Fruit fly (Drosophila melanogaster) whole organism, embryonic: ENCODE data around the gene CG12016.

ENCODE experiments used
- B-H2 ChIP-seq: fragments of 200-800 bp; sonication (Bioruptor generic); optimal IDR thresholded peaks from 2 replicates; lab custom pipeline; 2018; ENCODE audit warnings: missing biosample characterization, mild to moderate bottlenecking, missing genetic modification characterization
- CG13296 ChIP-seq: fragments of 200-800 bp; sonication (Bioruptor generic); optimal IDR thresholded peaks from 3 replicates; lab custom pipeline; 2018; ENCODE audit warnings: missing biosample characterization, mild to moderate bottlenecking, missing genetic modification characterization
- CG16813 ChIP-seq: fragments of 200-800 bp; sonication (Bioruptor generic); IDR thresholded peaks from 3 replicates; pipeline ENCODE4 v1.3.6; 2022; ENCODE audit warnings: missing biosample characterization, missing genetic modification characterization; ENCODE audit not compliant: partially characterized antibody
- CG17328 ChIP-seq: fragments of 200-800 bp; sonication (Bioruptor generic); IDR thresholded peaks from 2 replicates; pipeline ENCODE4 v1.3.6; 2022; ENCODE audit warnings: missing biosample characterization, missing genetic modification characterization
- CG17359 ChIP-seq: fragments of 200-800 bp; sonication (Bioruptor generic); optimal IDR thresholded peaks from 3 replicates; lab custom pipeline; 2018; ENCODE audit warnings: missing biosample characterization, mild to moderate bottlenecking, missing genetic modification characterization, moderate library complexity
- CG2202 ChIP-seq: fragments of 200-800 bp; sonication (Bioruptor generic); optimal IDR thresholded peaks from 2 replicates; lab custom pipeline; 2018; ENCODE audit warnings: missing biosample characterization, mild to moderate bottlenecking, missing genetic modification characterization
- CG3065 ChIP-seq: fragments of 200-800 bp; sonication (Bioruptor generic); optimal IDR thresholded peaks from 2 replicates; lab custom pipeline; 2016; ENCODE audit warnings: missing biosample characterization, missing genetic modification characterization
- CG33213 ChIP-seq: fragments of 200-800 bp; sonication (Bioruptor generic); optimal IDR thresholded peaks from 3 replicates; lab custom pipeline; 2016; ENCODE audit warnings: missing biosample characterization, missing genetic modification characterization
- CG3407 ChIP-seq: fragments of 200-800 bp; sonication (Bioruptor generic); optimal IDR thresholded peaks from 2 replicates; lab custom pipeline; 2018; ENCODE audit warnings: missing biosample characterization, mild to moderate bottlenecking, missing genetic modification characterization
- CG42726 ChIP-seq: fragments of 200-800 bp; sonication (Bioruptor generic); IDR thresholded peaks from 2 replicates; pipeline ENCODE4 v1.3.6; 2022; ENCODE audit warnings: missing biosample characterization, missing genetic modification characterization; ENCODE audit not compliant: partially characterized antibody
- CG4854 ChIP-seq: fragments of 200-800 bp; sonication (Bioruptor generic); optimal IDR thresholded peaks from 2 replicates; lab custom pipeline; 2016; ENCODE audit warnings: missing biosample characterization, missing genetic modification characterization, inconsistent platforms
- CG6765 ChIP-seq: fragments of 200-800 bp; sonication (Bioruptor generic); optimal IDR thresholded peaks from 3 replicates; lab custom pipeline; 2017; ENCODE audit warnings: missing biosample characterization, mild to moderate bottlenecking, missing genetic modification characterization
- CG6791 ChIP-seq: fragments of 200-800 bp; sonication (Bioruptor generic); IDR thresholded peaks from 3 replicates; pipeline ENCODE4 v1.3.6; 2022; ENCODE audit warnings: missing biosample characterization, missing genetic modification characterization; ENCODE audit not compliant: partially characterized antibody
- CG8089 ChIP-seq: fragments of 200-800 bp; sonication (Bioruptor generic); optimal IDR thresholded peaks from 3 replicates; lab custom pipeline; 2016; ENCODE audit warnings: missing biosample characterization, missing genetic modification characterization
- CG8924 ChIP-seq: fragments of 200-800 bp; optimal IDR thresholded peaks from 3 replicates; lab custom pipeline; 2019; ENCODE audit warnings: missing biosample characterization, mild to moderate bottlenecking, missing genetic modification characterization, moderate library complexity
- CkIIα-i1 ChIP-seq: fragments of 200-800 bp; sonication (Bioruptor generic); IDR thresholded peaks from 2 replicates; pipeline ENCODE4 v1.3.6; 2022; ENCODE audit warnings: missing biosample characterization, missing genetic modification characterization
- Dip2 ChIP-seq: fragments of 200-800 bp; sonication (Bioruptor generic); IDR thresholded peaks from 2 replicates; pipeline ENCODE4 v1.3.6; 2022; ENCODE audit warnings: missing biosample characterization, missing genetic modification characterization
- Doc2 ChIP-seq: fragments of 200-800 bp; sonication (Bioruptor generic); IDR thresholded peaks from 2 replicates; pipeline ENCODE4 v1.3.6; 2022; ENCODE audit warnings: missing biosample characterization, missing genetic modification characterization
- Fer2 ChIP-seq: fragments of 200-800 bp; sonication (Bioruptor generic); optimal IDR thresholded peaks from 2 replicates; lab custom pipeline; 2018; ENCODE audit warnings: missing biosample characterization, mild to moderate bottlenecking, missing genetic modification characterization, moderate library complexity
- HLHmδ ChIP-seq: fragments of 200-800 bp; sonication (Bioruptor generic); optimal IDR thresholded peaks from 2 replicates; lab custom pipeline; 2018; ENCODE audit warnings: missing biosample characterization, mild to moderate bottlenecking, missing genetic modification characterization, moderate library complexity
- Hr39 ChIP-seq: fragments of >200 bp; optimal IDR thresholded peaks from 2 replicates; lab custom pipeline; 2017
- Lpt ChIP-seq: fragments of >200 bp; optimal IDR thresholded peaks from 2 replicates; lab custom pipeline; 2018; ENCODE audit warnings: missing biosample characterization, missing genetic modification characterization
- MBD-R2 ChIP-seq: fragments of 200-800 bp; sonication (Bioruptor generic); IDR thresholded peaks from 2 replicates; pipeline ENCODE4 v1.3.6; 2022; ENCODE audit warnings: missing biosample characterization, missing genetic modification characterization
- Max ChIP-seq: fragments of 200-800 bp; sonication (Bioruptor generic); optimal IDR thresholded peaks from 2 replicates; lab custom pipeline; 2016; ENCODE audit warnings: missing biosample characterization, mild to moderate bottlenecking, missing genetic modification characterization
- NC2β ChIP-seq: fragments of 200-800 bp; sonication (Bioruptor generic); optimal IDR thresholded peaks from 2 replicates; lab custom pipeline; 2016; ENCODE audit warnings: missing biosample characterization, missing genetic modification characterization
- PHDP ChIP-seq: fragments of 200-800 bp; sonication (Bioruptor generic); optimal IDR thresholded peaks from 3 replicates; lab custom pipeline; 2018; ENCODE audit warnings: missing biosample characterization, mild to moderate bottlenecking, missing genetic modification characterization, moderate library complexity
- Sox102F ChIP-seq: fragments of 200-800 bp; sonication (Bioruptor generic); optimal IDR thresholded peaks from 2 replicates; lab custom pipeline; 2018; ENCODE audit warnings: missing biosample characterization, mild to moderate bottlenecking, missing genetic modification characterization, moderate library complexity
- Vsx1 ChIP-seq: fragments of 200-800 bp; sonication (Bioruptor generic); optimal IDR thresholded peaks from 2 replicates; lab custom pipeline; 2017; ENCODE audit warnings: missing biosample characterization, mild to moderate bottlenecking, missing genetic modification characterization, missing genetic modification reagents
- bowl ChIP-seq: fragments of 200-800 bp; sonication (Bioruptor generic); IDR thresholded peaks from 2 replicates; pipeline ENCODE4 v1.3.6; 2022; ENCODE audit warnings: missing biosample characterization, missing genetic modification characterization
- ci ChIP-seq: fragments of 200-800 bp; sonication (Bioruptor generic); IDR thresholded peaks from 3 replicates; pipeline ENCODE4 v1.3.6; 2022; ENCODE audit warnings: missing biosample characterization, missing genetic modification characterization
- disco-r ChIP-seq: fragments of 200-800 bp; sonication (Bioruptor generic); optimal IDR thresholded peaks from 2 replicates; lab custom pipeline; 2016; ENCODE audit warnings: missing biosample characterization, missing genetic modification characterization
- dmrt99B ChIP-seq: fragments of 200-800 bp; sonication (Bioruptor generic); optimal IDR thresholded peaks from 2 replicates; lab custom pipeline; 2018; ENCODE audit warnings: missing biosample characterization, mild to moderate bottlenecking, missing genetic modification characterization, moderate library complexity
- dysf ChIP-seq: fragments of 200-800 bp; sonication (Bioruptor generic); IDR thresholded peaks from 3 replicates; pipeline ENCODE4 v1.3.6; 2022; ENCODE audit warnings: missing biosample characterization, missing genetic modification characterization
- exex ChIP-seq: fragments of 200-800 bp; sonication (Bioruptor generic); optimal IDR thresholded peaks from 4 replicates; lab custom pipeline; 2018; ENCODE audit warnings: missing biosample characterization, mild to moderate bottlenecking, missing genetic modification characterization, moderate library complexity
- fru ChIP-seq: fragments of >200 bp; optimal IDR thresholded peaks from 2 replicates; lab custom pipeline; 2017
- gfzf ChIP-seq: fragments of 200-800 bp; sonication (Bioruptor generic); optimal IDR thresholded peaks from 2 replicates; lab custom pipeline; 2016; ENCODE audit warnings: missing biosample characterization, mild to moderate bottlenecking, missing genetic modification characterization, moderate library complexity
- jigr1 ChIP-seq: fragments of 200-800 bp; sonication (Bioruptor generic); IDR thresholded peaks from 3 replicates; pipeline ENCODE4 v1.3.6; 2022; ENCODE audit warnings: missing biosample characterization, missing genetic modification characterization
- mam ChIP-seq: fragments of 200-800 bp; sonication (Bioruptor generic); optimal IDR thresholded peaks from 3 replicates; lab custom pipeline; 2016; ENCODE audit warnings: missing biosample characterization, missing genetic modification characterization
- nerfin-1 ChIP-seq: fragments of 200-800 bp; sonication (Bioruptor generic); optimal IDR thresholded peaks from 3 replicates; lab custom pipeline; 2019; ENCODE audit warnings: missing biosample characterization, mild to moderate bottlenecking, missing genetic modification characterization, moderate library complexity
- onecut ChIP-seq: fragments of 200-800 bp; sonication (Bioruptor generic); IDR thresholded peaks from 2 replicates; pipeline ENCODE4 v1.3.6; 2022; ENCODE audit warnings: missing biosample characterization, missing genetic modification characterization
- org-1 ChIP-seq: fragments of 200-800 bp; sonication (Bioruptor generic); optimal IDR thresholded peaks from 2 replicates; lab custom pipeline; 2017; ENCODE audit warnings: missing biosample characterization, missing genetic modification characterization
- pb ChIP-seq: fragments of 200-800 bp; sonication (Bioruptor generic); optimal IDR thresholded peaks from 3 replicates; lab custom pipeline; 2016; ENCODE audit warnings: missing biosample characterization, missing genetic modification characterization
- repo ChIP-seq: fragments of 200-800 bp; sonication (Bioruptor generic); optimal IDR thresholded peaks from 2 replicates; lab custom pipeline; 2016; ENCODE audit warnings: missing biosample characterization, missing genetic modification characterization
- sob ChIP-seq: fragments of 200-800 bp; sonication (Bioruptor generic); IDR thresholded peaks from 2 replicates; pipeline ENCODE4 v1.3.6; 2022; ENCODE audit warnings: missing biosample characterization, missing genetic modification characterization
- sqz ChIP-seq: fragments of 200-800 bp; sonication (Bioruptor generic); optimal IDR thresholded peaks from 3 replicates; lab custom pipeline; 2018; ENCODE audit warnings: missing biosample characterization, mild to moderate bottlenecking, missing genetic modification characterization
- sug ChIP-seq: fragments of 200-800 bp; optimal IDR thresholded peaks from 2 replicates; lab custom pipeline; 2019; ENCODE audit warnings: missing biosample characterization, mild to moderate bottlenecking, missing genetic modification characterization, moderate library complexity
- tin ChIP-seq: fragments of 200-800 bp; sonication (Bioruptor generic); optimal IDR thresholded peaks from 3 replicates; lab custom pipeline; 2016; ENCODE audit warnings: missing biosample characterization, missing genetic modification characterization
- tio ChIP-seq: fragments of 200-800 bp; sonication (Bioruptor generic); optimal IDR thresholded peaks from 2 replicates; lab custom pipeline; 2017; ENCODE audit warnings: missing biosample characterization, missing genetic modification characterization, inconsistent platforms
- toy ChIP-seq: fragments of 200-800 bp; sonication (Bioruptor generic); IDR thresholded peaks from 2 replicates; pipeline ENCODE4 v1.3.6; 2022; ENCODE audit warnings: missing biosample characterization, missing genetic modification characterization
- unc-4 ChIP-seq: fragments of 200-800 bp; sonication (Bioruptor generic); IDR thresholded peaks from 2 replicates; pipeline ENCODE4 v1.3.6; 2022; ENCODE audit warnings: missing biosample characterization, missing genetic modification characterization; ENCODE audit not compliant: partially characterized antibody
- vvl ChIP-seq: fragments of 200-800 bp; sonication (Bioruptor generic); IDR thresholded peaks from 2 replicates; pipeline ENCODE4 v1.3.6; 2022; ENCODE audit warnings: missing biosample characterization, missing genetic modification characterization
- zen2 ChIP-seq: fragments of 200-800 bp; sonication (Bioruptor generic); IDR thresholded peaks from 3 replicates; pipeline ENCODE4 v1.3.6; 2022; ENCODE audit warnings: missing biosample characterization, missing genetic modification characterization; ENCODE audit not compliant: partially characterized antibody

The CG12016 gene

DNA sequence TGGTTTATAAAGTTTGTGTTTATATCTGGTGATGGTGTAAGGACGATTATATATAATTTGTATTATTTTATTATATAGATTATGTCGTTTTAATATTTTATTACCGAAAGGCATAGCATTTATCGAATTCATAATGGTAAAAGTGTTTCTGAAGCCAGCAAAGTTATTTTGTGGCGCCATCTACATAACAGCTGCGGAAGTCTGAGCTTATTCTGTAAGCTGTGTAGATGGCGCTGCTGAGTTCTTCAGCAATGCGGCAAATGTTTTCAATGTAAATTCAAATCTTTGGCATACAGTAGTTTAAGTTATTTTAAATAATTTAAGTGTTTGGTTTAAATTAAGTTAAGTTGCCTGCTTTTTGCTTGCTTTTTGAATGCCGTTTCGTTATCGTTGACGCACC is 30.9 kb upstream of the CG12016 start (continued):
- TF ChIP-seq onecut (GFP tag; lab: Robert Waterston, UW) (peak; percentile 46), vvl (GFP tag; lab: Robert Waterston, UW) (peak; percentile 22; the same call in 1 of the 2 replicates), NC2β (GFP tag; lab: Kevin White, UChicago) (no peak), nerfin-1 (tag; lab: Kevin White, UChicago) (no peak), CG16813 (GFP tag; lab: Robert Waterston, UW) (no peak), dmrt99B (no peak), tin (peak; percentile 60), CG8089 (GFP tag; lab: Kevin White, UChicago) (no peak), dysf (GFP tag; lab: Robert Waterston, UW) (peak; percentile 56; the same call in 2 of the 3 replicates), ci (GFP tag; lab: Robert Waterston, UW) (no peak; the same call in 2 of the 3 replicates), CG13296 (GFP tag; lab: Kevin White, UChicago) (no peak), disco-r (GFP tag; lab: Kevin White, UChicago) (no peak), CG4854 (no peak), B-H2 (GFP tag; lab: Kevin White, UChicago) (no peak), Lpt (GFP tag; lab: Kevin White, UChicago) (no peak), Fer2 (no peak), CG8924 (no peak), Sox102F (no peak), CG42726 (GFP tag; lab: Robert Waterston, UW) (peak; percentile 33; the same call in 1 of the 2 replicates), CG3065 (GFP tag; lab: Kevin White, UChicago) (no peak), CG6765 (GFP tag; lab: Kevin White, UChicago) (no peak), mam (no peak), zen2 (GFP tag; lab: Robert Waterston, UW) (no peak), CG33213 (GFP tag; lab: Kevin White, UChicago) (peak; percentile 27), CG3407 (GFP tag; lab: Kevin White, UChicago) (no peak), CG2202 (tag; lab: Kevin White, UChicago) (no peak), repo (no peak), tio (GFP tag; lab: Kevin White, UChicago) (no peak), Dip2 (GFP tag; lab: Robert Waterston, UW) (peak; percentile 94), fru (lab: Kevin White, UChicago) (no peak), toy (no peak), CG17359 (tag; lab: Kevin White, UChicago) (peak; percentile 55), unc-4 (no peak), sug (tag; lab: Kevin White, UChicago) (no peak), exex (tag; lab: Kevin White, UChicago) (no peak), CkIIα-i1 (no peak), CG17328 (GFP tag; lab: Robert Waterston, UW) (no peak), Vsx1 (GFP tag; lab: Kevin White, UChicago) (no peak), Max (GFP tag; lab: Kevin White, UChicago) (no peak), sqz (GFP tag; lab: Kevin White, UChicago) (no peak), org-1 (GFP tag; lab: Kevin White, UChicago) (no peak), HLHmδ (GFP tag; lab: Kevin White, UChicago) (no peak), CG6791 (no peak), Doc2 (no peak), sob (peak; percentile 53; the same call in 1 of the 2 replicates), gfzf (GFP tag; lab: Kevin White, UChicago) (no peak), bowl (no peak), Hr39 (no peak), MBD-R2 (peak; percentile 18; the same call in 1 of the 2 replicates), jigr1 (GFP tag; lab: Robert Waterston, UW) (no peak), PHDP (tag; lab: Kevin White, UChicago) (no peak), pb (GFP tag; lab: Kevin White, UChicago) (no peak)
